Worm (Caenorhabditis elegans): ENCODE results near the gene chts-1.

The chts-1 gene

ce11 chrX:7568684-7569289, 49.3 kb upstream of the chts-1 start (continued):
- TF ChIP-seq lin-39 (tag; optimal IDR thresholded peaks at IDR 0.05) (no peak), zag-1 (tag; optimal IDR thresholded peaks at IDR 0.05) (no peak), snpc-4 (tag; optimal IDR thresholded peaks at IDR 0.05) (no peak), nhr-71 (tag; optimal IDR thresholded peaks at IDR 0.05) (peak; percentile 61), blmp-1 (tag; optimal IDR thresholded peaks at IDR 0.05) (peak; percentile 24), ceh-88 (GFP tag; IDR thresholded peaks at IDR 0.05) (no peak), fkh-8 (tag; optimal IDR thresholded peaks at IDR 0.05) (no peak), nhr-12 (tag; optimal IDR thresholded peaks at IDR 0.05) (no peak)

- no peak for TF ChIP-seq pqm-1 (tag; optimal IDR thresholded peaks at IDR 0.05)
- peak; percentile 34 for TF ChIP-seq unc-130 (tag; optimal IDR thresholded peaks at IDR 0.05)
- no peak for TF ChIP-seq aha-1 (tag; optimal IDR thresholded peaks at IDR 0.05)
- no peak for TF ChIP-seq mab-9 (GFP tag; IDR thresholded peaks at IDR 0.05)
- peak; percentile 12 for TF ChIP-seq snu-23 (GFP tag; optimal IDR thresholded peaks at IDR 0.05)
- TF ChIP-seq vab-15 (tag; optimal IDR thresholded peaks at IDR 0.05) = no peak
- peak; percentile 15 for TF ChIP-seq C16A3.4 (tag; optimal IDR thresholded peaks at IDR 0.05)
- peak; percentile 31 for TF ChIP-seq blmp-1 (tag; optimal IDR thresholded peaks at IDR 0.05)
- no peak for TF ChIP-seq ceh-88 (GFP tag; IDR thresholded peaks at IDR 0.05)
- TF ChIP-seq lsy-2 (tag; optimal IDR thresholded peaks at IDR 0.05) = peak in 1 of 2 experiments; percentile 26
- peak in 1 of 2 experiments; percentile 18 for TF ChIP-seq lin-35 (GFP tag; optimal IDR thresholded peaks at IDR 0.05)
- no peak for TF ChIP-seq mef-2 (tag; optimal IDR thresholded peaks at IDR 0.05)
- TF ChIP-seq mep-1 (tag; optimal IDR thresholded peaks at IDR 0.05) = no peak
- no peak for TF ChIP-seq elt-2 (tag; optimal IDR thresholded peaks at IDR 0.05)
- TF ChIP-seq xbp-1 (tag; optimal IDR thresholded peaks at IDR 0.05) = peak; percentile 18
- TF ChIP-seq fkh-10 (GFP tag; optimal IDR thresholded peaks at IDR 0.05) = no peak
- no peak for TF ChIP-seq nhr-71 (tag; optimal IDR thresholded peaks at IDR 0.05)
- peak; percentile 9 for TF ChIP-seq lin-14 (GFP tag; optimal IDR thresholded peaks at IDR 0.05)
- TF ChIP-seq unc-62 (GFP tag; optimal IDR thresholded peaks at IDR 0.05) = no peak
- no peak for TF ChIP-seq hpl-2 (GFP tag; optimal IDR thresholded peaks at IDR 0.05)
These were observed 45.5 kb upstream of the chts-1 start, which contains the start of gene vps-52 for ce11 chrX:7565005-7565404. vps-52 (plus strand) TSS chrX:7565323.

ce11 chrX:7563425-7563824, 44.0 kb upstream of the chts-1 start:
- no peak for TF ChIP-seq lin-13 (GFP tag; optimal IDR thresholded peaks at IDR 0.05)

ce11 chrX:7562625-7563024, 43.2 kb upstream of the chts-1 start, which contains the start of gene sto-1:
sto-1 (plus strand) TSS chrX:7562824.
- no peak for TF ChIP-seq lin-15B (tag; optimal IDR thresholded peaks at IDR 0.05)
- TF ChIP-seq lir-3 (tag; optimal IDR thresholded peaks at IDR 0.05; ENCODE audit: poor library complexity) = no peak
- no peak for TF ChIP-seq elt-2 (tag; optimal IDR thresholded peaks at IDR 0.05)
- TF ChIP-seq nhr-20 (tag; optimal IDR thresholded peaks at IDR 0.05) = no peak
- TF ChIP-seq nhr-85 (tag) = no peak
- no peak for TF ChIP-seq tlp-1 (tag; optimal IDR thresholded peaks at IDR 0.05)

ce11 chrX:7561972-7562371, 42.5 kb upstream of the chts-1 start:
- TF ChIP-seq egl-27 (tag; optimal IDR thresholded peaks at IDR 0.05) = no peak
- TF ChIP-seq skn-1 (tag; optimal IDR thresholded peaks at IDR 0.05) = peak; percentile 18

- no peak for TF ChIP-seq zag-1 (tag; optimal IDR thresholded peaks at IDR 0.05)
- no peak for TF ChIP-seq lin-13 (GFP tag; optimal IDR thresholded peaks at IDR 0.05)
- TF ChIP-seq ces-1 (GFP tag; optimal IDR thresholded peaks at IDR 0.05) = no peak
- TF ChIP-seq elt-2 (tag; optimal IDR thresholded peaks at IDR 0.05) = peak; percentile 43
These were observed 39.5 kb upstream of the chts-1 start, which contains the start of the genes PDB1.1 and F08C6.5 for ce11 chrX:7558928-7559455. PDB1.1 (minus strand) TSS chrX:7559085. F08C6.5 (plus strand) TSS chrX:7559405.
